Fruit fly (Drosophila melanogaster) whole organism, embryonic: ENCODE results near the gene CG10584.
A peak's percentile ranks its signal among the peaks of the same experiment; 100 is the strongest.

ENCODE experiments used
- ATbp ChIP-seq: fragments of 200-800 bp; sonication (Bioruptor generic); optimal IDR thresholded peaks from 2 replicates; lab custom pipeline; 2017; ENCODE audit warnings: missing biosample characterization, mild to moderate bottlenecking, missing genetic modification characterization, missing genetic modification reagents
- Adf1 ChIP-seq: fragments of 200-800 bp; sonication (Bioruptor generic); IDR thresholded peaks from 2 replicates; pipeline ENCODE4 v1.3.6; 2022; ENCODE audit warnings: missing biosample characterization, missing genetic modification characterization
- Awh ChIP-seq: fragments of 200-800 bp; sonication (Bioruptor generic); IDR thresholded peaks from 2 replicates; pipeline ENCODE4, ENCODE4 v1.3.6; 2022; ENCODE audit warnings: missing biosample characterization, missing genetic modification characterization
- CG12236 ChIP-seq: fragments of 200-800 bp; sonication (Bioruptor generic); optimal IDR thresholded peaks from 2 replicates; lab custom pipeline; 2016; ENCODE audit warnings: missing biosample characterization, missing genetic modification characterization
- CG13287 ChIP-seq: fragments of 200-800 bp; sonication (Bioruptor generic); IDR thresholded peaks from 2 replicates; pipeline ENCODE4 v1.3.6; 2022; ENCODE audit warnings: missing biosample characterization, missing genetic modification characterization; ENCODE audit not compliant: partially characterized antibody
- CG13624 ChIP-seq: fragments of 200-800 bp; sonication (Bioruptor generic); optimal IDR thresholded peaks from 2 replicates; lab custom pipeline; 2016; ENCODE audit warnings: missing biosample characterization, missing genetic modification characterization
- CG13894 ChIP-seq: fragments of 200-800 bp; sonication (Bioruptor generic); optimal IDR thresholded peaks from 3 replicates; lab custom pipeline; 2018; ENCODE audit warnings: missing biosample characterization, mild to moderate bottlenecking, missing genetic modification characterization, moderate library complexity
- CG14667 ChIP-seq: fragments of 200-800 bp; sonication (Bioruptor generic); IDR thresholded peaks from 2 replicates; pipeline ENCODE4 v1.3.6; 2022; ENCODE audit warnings: missing biosample characterization, missing genetic modification characterization
- CG1792 ChIP-seq: fragments of 200-800 bp; sonication (Bioruptor generic); optimal IDR thresholded peaks from 2 replicates; lab custom pipeline; 2016; ENCODE audit warnings: missing biosample characterization, missing genetic modification characterization
- CG30020 ChIP-seq: fragments of 200-800 bp; optimal IDR thresholded peaks from 2 replicates; lab custom pipeline; 2019; ENCODE audit warnings: missing biosample characterization, mild to moderate bottlenecking, missing genetic modification characterization, moderate library complexity
- CG6765 ChIP-seq: fragments of 200-800 bp; sonication (Bioruptor generic); optimal IDR thresholded peaks from 3 replicates; lab custom pipeline; 2017; ENCODE audit warnings: missing biosample characterization, mild to moderate bottlenecking, missing genetic modification characterization
- CG7987 ChIP-seq: fragments of 200-800 bp; sonication (Bioruptor generic); optimal IDR thresholded peaks from 2 replicates; lab custom pipeline; 2018; ENCODE audit warnings: missing biosample characterization, mild to moderate bottlenecking, missing genetic modification characterization, moderate library complexity
- Dbx ChIP-seq: fragments of 200-800 bp; sonication (Bioruptor generic); IDR thresholded peaks from 3 replicates; pipeline ENCODE4 v1.3.6; 2022; ENCODE audit warnings: missing biosample characterization, missing genetic modification characterization
- Deaf1 ChIP-seq: fragments of 200-800 bp; optimal IDR thresholded peaks from 3 replicates; lab custom pipeline; 2019; ENCODE audit warnings: missing biosample characterization, mild to moderate bottlenecking, missing genetic modification characterization, moderate library complexity
- Dek ChIP-seq: fragments of 200-800 bp; sonication (Bioruptor generic); optimal IDR thresholded peaks from 3 replicates; lab custom pipeline; 2019; ENCODE audit warnings: missing biosample characterization, mild to moderate bottlenecking, missing genetic modification characterization, moderate library complexity
- Eip74EF ChIP-seq, 2 experiments: fragments of 200-800 bp in 1 of 2; fragments of >200 bp in 1 of 2; sonication (Bioruptor generic) in 1 of 2; optimal IDR thresholded peaks; 2 replicates each; lab custom pipeline; 2017 to 2019; ENCODE audit warnings: missing biosample characterization in 2 of 2, missing genetic modification characterization in 2 of 2, mild to moderate bottlenecking in 1 of 2, moderate library complexity in 1 of 2
- Ets97D ChIP-seq: fragments of 200-800 bp; sonication (Bioruptor generic); optimal IDR thresholded peaks from 3 replicates; lab custom pipeline; 2016; ENCODE audit warnings: missing biosample characterization, missing genetic modification characterization
- Gug ChIP-seq: fragments of 200-800 bp; sonication (Bioruptor generic); IDR thresholded peaks from 4 replicates; pipeline ENCODE4 v1.3.6; 2022; ENCODE audit warnings: missing biosample characterization, missing genetic modification characterization
- H2.0 ChIP-seq: fragments of 200-800 bp; sonication (Bioruptor generic); IDR thresholded peaks from 2 replicates; pipeline ENCODE4 v1.3.6; 2022; ENCODE audit warnings: missing biosample characterization, missing genetic modification characterization
- HLH54F ChIP-seq: fragments of 200-800 bp; sonication (Bioruptor generic); optimal IDR thresholded peaks from 3 replicates; lab custom pipeline; 2016; ENCODE audit warnings: missing biosample characterization, missing genetic modification characterization
- Hey ChIP-seq: fragments of 200-800 bp; sonication (Bioruptor generic); optimal IDR thresholded peaks from 3 replicates; lab custom pipeline; 2018; ENCODE audit warnings: missing biosample characterization, mild to moderate bottlenecking, missing genetic modification characterization
- HmgZ ChIP-seq: fragments of 200-800 bp; sonication (Bioruptor generic); optimal IDR thresholded peaks from 2 replicates; lab custom pipeline; 2018; ENCODE audit warnings: missing biosample characterization, mild to moderate bottlenecking, missing genetic modification characterization
- Med ChIP-seq: fragments of 200-800 bp; sonication (Bioruptor generic); peaks from one replicate; lab custom pipeline; 2016; ENCODE audit warnings: missing biosample characterization, missing genetic modification characterization, mild to moderate bottlenecking, inconsistent platforms, moderate library complexity
- Mes4 ChIP-seq: fragments of 200-800 bp; sonication (Bioruptor generic); optimal IDR thresholded peaks from 2 replicates; lab custom pipeline; 2016; ENCODE audit warnings: missing biosample characterization, missing genetic modification characterization
- NFAT ChIP-seq: fragments of 200-800 bp; sonication (Bioruptor generic); IDR thresholded peaks from 2 replicates; pipeline ENCODE4 v1.3.6; 2022; ENCODE audit warnings: missing biosample characterization, missing genetic modification characterization
- Nf-YB ChIP-seq: fragments of 200-800 bp; sonication (Bioruptor generic); optimal IDR thresholded peaks from 3 replicates; lab custom pipeline; 2019; ENCODE audit warnings: missing biosample characterization, mild to moderate bottlenecking, missing genetic modification characterization, moderate library complexity
- Sin3A ChIP-seq: fragments of >200 bp; optimal IDR thresholded peaks from 2 replicates; lab custom pipeline; 2018
- Tbp ChIP-seq: fragments of >200 bp; optimal IDR thresholded peaks from 2 replicates; lab custom pipeline; 2018; ENCODE audit warnings: missing biosample characterization, missing genetic modification characterization
- amos ChIP-seq: fragments of 200-800 bp; sonication (Bioruptor generic); IDR thresholded peaks from 2 replicates; pipeline ENCODE4 v1.3.6; 2022; ENCODE audit warnings: missing biosample characterization, missing genetic modification characterization; ENCODE audit not compliant: partially characterized antibody
- bcd ChIP-seq: fragments of 200-800 bp; sonication (Bioruptor generic); optimal IDR thresholded peaks from 2 replicates; lab custom pipeline; 2017; ENCODE audit warnings: missing biosample characterization, mild to moderate bottlenecking, missing genetic modification characterization
- dimm ChIP-seq: fragments of 200-800 bp; sonication (Bioruptor generic); IDR thresholded peaks from 2 replicates; pipeline ENCODE4 v1.3.6; 2022; ENCODE audit warnings: missing biosample characterization, missing genetic modification characterization
- grau ChIP-seq: fragments of 200-800 bp; optimal IDR thresholded peaks from 3 replicates; lab custom pipeline; 2019; ENCODE audit warnings: missing biosample characterization, mild to moderate bottlenecking, missing genetic modification characterization, moderate library complexity
- grn ChIP-seq: fragments of 200-800 bp; sonication (Bioruptor generic); optimal IDR thresholded peaks from 3 replicates; lab custom pipeline; 2017; ENCODE audit warnings: missing biosample characterization, missing genetic modification characterization
- hb ChIP-seq: fragments of 200-800 bp; sonication (Bioruptor generic); IDR thresholded peaks from 3 replicates; pipeline ENCODE4 v1.3.6; 2022; ENCODE audit warnings: missing biosample characterization, missing genetic modification characterization; ENCODE audit not compliant: partially characterized antibody
- mld ChIP-seq: fragments of 200-800 bp; sonication (Bioruptor generic); IDR thresholded peaks from 3 replicates; pipeline ENCODE4 v1.3.6; 2022; ENCODE audit warnings: missing biosample characterization, missing genetic modification characterization; ENCODE audit not compliant: partially characterized antibody
- pita ChIP-seq: fragments of 200-800 bp; sonication (Bioruptor generic); optimal IDR thresholded peaks from 2 replicates; lab custom pipeline; 2017; ENCODE audit warnings: missing biosample characterization, mild to moderate bottlenecking, missing genetic modification characterization
- pnt ChIP-seq: fragments of 200-800 bp; sonication (Bioruptor generic); optimal IDR thresholded peaks from 3 replicates; lab custom pipeline; 2016; ENCODE audit warnings: missing biosample characterization, missing genetic modification characterization
- ranshi ChIP-seq: fragments of 200-800 bp; sonication (Bioruptor generic); IDR thresholded peaks from 2 replicates; pipeline ENCODE4 v1.3.6; 2022; ENCODE audit warnings: missing biosample characterization, missing genetic modification characterization
- sd ChIP-seq: fragments of 200-800 bp; sonication (Bioruptor generic); optimal IDR thresholded peaks from 3 replicates; lab custom pipeline; 2018; ENCODE audit warnings: missing biosample characterization, mild to moderate bottlenecking, missing genetic modification characterization, moderate library complexity
- sens-2 ChIP-seq: fragments of 200-800 bp; sonication (Bioruptor generic); IDR thresholded peaks from 2 replicates; pipeline ENCODE4 v1.3.6; 2022; ENCODE audit warnings: missing biosample characterization, missing genetic modification characterization
- slou ChIP-seq: fragments of 200-800 bp; sonication (Bioruptor generic); optimal IDR thresholded peaks from 3 replicates; lab custom pipeline; 2016; ENCODE audit warnings: missing biosample characterization, missing genetic modification characterization
- sna ChIP-seq: fragments of 200-800 bp; sonication (Bioruptor generic); IDR thresholded peaks from 2 replicates; pipeline ENCODE4 v1.3.6; 2022; ENCODE audit warnings: missing biosample characterization, missing genetic modification characterization; ENCODE audit not compliant: partially characterized antibody
- sob ChIP-seq: fragments of 200-800 bp; sonication (Bioruptor generic); IDR thresholded peaks from 2 replicates; pipeline ENCODE4 v1.3.6; 2022; ENCODE audit warnings: missing biosample characterization, missing genetic modification characterization
- sqz ChIP-seq: fragments of 200-800 bp; sonication (Bioruptor generic); optimal IDR thresholded peaks from 3 replicates; lab custom pipeline; 2018; ENCODE audit warnings: missing biosample characterization, mild to moderate bottlenecking, missing genetic modification characterization
- ttk ChIP-seq: fragments of 200-800 bp; sonication (Bioruptor generic); IDR thresholded peaks from 2 replicates; pipeline ENCODE4 v2.1.2; 2022; ENCODE audit warnings: missing biosample characterization, missing genetic modification characterization
- unc-4 ChIP-seq: fragments of 200-800 bp; sonication (Bioruptor generic); IDR thresholded peaks from 2 replicates; pipeline ENCODE4 v1.3.6; 2022; ENCODE audit warnings: missing biosample characterization, missing genetic modification characterization; ENCODE audit not compliant: partially characterized antibody
- usp ChIP-seq: fragments of >200 bp; optimal IDR thresholded peaks from 2 replicates; lab custom pipeline; 2017; ENCODE audit warnings: missing biosample characterization, missing genetic modification characterization
- wdn ChIP-seq: fragments of 200-800 bp; sonication (Bioruptor generic); IDR thresholded peaks from 2 replicates; pipeline ENCODE4 v1.3.6; 2022; ENCODE audit warnings: missing biosample characterization, missing genetic modification characterization
- z ChIP-seq: fragments of 200-800 bp; sonication (Bioruptor generic); IDR thresholded peaks from 3 replicates; pipeline ENCODE4 v1.3.6; 2022; ENCODE audit warnings: missing biosample characterization, missing genetic modification characterization
- zf30C ChIP-seq: fragments of 200-800 bp; sonication (Bioruptor generic); optimal IDR thresholded peaks from 3 replicates; lab custom pipeline; 2018; ENCODE audit warnings: missing biosample characterization, mild to moderate bottlenecking, missing genetic modification characterization

Gene CG10584

DNA sequence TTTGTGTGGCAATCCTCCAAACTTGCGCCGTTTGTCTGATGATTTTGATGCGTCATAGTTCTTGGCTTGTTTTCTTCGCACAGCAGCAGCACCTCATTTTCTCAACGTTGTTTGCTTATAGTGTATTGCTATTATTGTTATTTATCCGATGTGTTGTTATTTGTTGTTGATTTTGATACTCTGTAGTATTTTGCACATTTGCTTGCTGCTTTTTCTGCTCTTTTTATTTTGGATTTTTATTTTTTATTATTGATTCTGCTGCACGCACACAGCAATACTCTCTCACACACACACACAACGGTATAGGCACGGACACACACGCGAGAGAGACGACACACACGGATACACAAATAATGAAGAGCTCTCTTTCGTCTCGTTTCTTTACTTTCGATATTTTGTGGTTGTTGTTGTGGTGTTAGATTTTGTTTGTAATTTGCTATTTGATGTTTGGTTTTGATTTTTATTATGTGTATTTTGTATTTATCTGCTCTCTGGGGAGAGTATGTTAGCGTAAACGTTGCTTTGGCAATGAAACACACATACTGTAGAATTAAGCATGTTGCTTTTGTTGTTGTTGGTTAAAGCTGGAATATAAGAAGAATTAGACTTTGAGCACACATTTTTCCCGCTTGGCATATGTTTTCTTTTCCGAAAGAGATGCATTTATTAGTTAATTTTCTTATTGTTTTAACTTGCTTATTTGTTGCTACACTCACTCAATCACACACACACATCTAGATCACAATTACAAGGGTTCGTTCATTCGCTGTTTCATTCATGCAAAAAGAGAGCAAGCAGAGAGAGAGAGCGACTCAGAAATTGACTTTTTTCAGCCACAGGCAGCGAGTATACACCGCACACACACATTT lies 6.0 kb downstream of the CG10584 start (continued):
- TF ChIP-seq Dek (tag; lab: Kevin White, UChicago) (no peak), mld (no peak), HmgZ (tag; lab: Kevin White, UChicago) (no peak), hb (GFP tag; lab: Robert Waterston, UW) (no peak), usp (GFP tag; lab: Kevin White, UChicago) (no peak), z (GFP tag; lab: Robert Waterston, UW) (peak; percentile 59; the same call in 2 of the 3 replicates), CG1792 (GFP tag; lab: Kevin White, UChicago) (no peak), Mes4 (GFP tag; lab: Kevin White, UChicago) (no peak), Hey (tag; lab: Kevin White, UChicago) (no peak), amos (GFP tag; lab: Robert Waterston, UW) (no peak), Med (GFP tag; lab: Kevin White, UChicago) (peak; percentile 33), ATbp (no peak), wdn (GFP tag; lab: Robert Waterston, UW) (no peak), Ets97D (GFP tag; lab: Kevin White, UChicago) (no peak), sd (peak; percentile 55), ranshi (GFP tag; lab: Robert Waterston, UW) (no peak), Adf1 (no peak), NFAT (GFP tag; lab: Robert Waterston, UW) (no peak), Deaf1 (peak; percentile 0), CG13287 (GFP tag; lab: Robert Waterston, UW) (no peak; the same call in 1 of the 2 replicates), CG13894 (tag; lab: Kevin White, UChicago) (no peak), Awh (no peak), Sin3A (lab: Kevin White, UChicago) (no peak), CG13624 (GFP tag; lab: Kevin White, UChicago) (peak; percentile 13), ttk (GFP tag; lab: Robert Waterston, UW) (no peak), sob (no peak), unc-4 (GFP tag; lab: Robert Waterston, UW) (no peak), grn (GFP tag; lab: Kevin White, UChicago) (peak; percentile 19), HLH54F (GFP tag; lab: Kevin White, UChicago) (no peak), bcd (GFP tag; lab: Kevin White, UChicago) (no peak), pita (GFP tag; lab: Kevin White, UChicago) (no peak), grau (tag; lab: Kevin White, UChicago) (no peak), sqz (GFP tag; lab: Kevin White, UChicago) (peak; percentile 16), CG30020 (tag; lab: Kevin White, UChicago) (no peak), CG12236 (GFP tag; lab: Kevin White, UChicago) (no peak), Nf-YB (GFP tag; lab: Kevin White, UChicago) (peak; percentile 66), zf30C (GFP tag; lab: Kevin White, UChicago) (no peak), sens-2 (no peak), Eip74EF (GFP tag; optimal IDR thresholded peaks at IDR 0.05; lab: Kevin White, UChicago) (no peak), Gug (GFP tag; lab: Robert Waterston, UW) (no peak), slou (GFP tag; lab: Kevin White, UChicago) (no peak), dimm (GFP tag; lab: Robert Waterston, UW) (no peak), Tbp (GFP tag; lab: Kevin White, UChicago) (no peak), CG7987 (GFP tag; lab: Kevin White, UChicago) (no peak), sna (no peak), CG14667 (GFP tag; lab: Robert Waterston, UW) (no peak), Dbx (peak; percentile 55; the same call in 1 of the 3 replicates), CG6765 (no peak), pnt (no peak), H2.0 (GFP tag; lab: Robert Waterston, UW) (no peak)
